Fruit fly (Drosophila melanogaster): ENCODE data around the gene Tsp74F.

DNA sequence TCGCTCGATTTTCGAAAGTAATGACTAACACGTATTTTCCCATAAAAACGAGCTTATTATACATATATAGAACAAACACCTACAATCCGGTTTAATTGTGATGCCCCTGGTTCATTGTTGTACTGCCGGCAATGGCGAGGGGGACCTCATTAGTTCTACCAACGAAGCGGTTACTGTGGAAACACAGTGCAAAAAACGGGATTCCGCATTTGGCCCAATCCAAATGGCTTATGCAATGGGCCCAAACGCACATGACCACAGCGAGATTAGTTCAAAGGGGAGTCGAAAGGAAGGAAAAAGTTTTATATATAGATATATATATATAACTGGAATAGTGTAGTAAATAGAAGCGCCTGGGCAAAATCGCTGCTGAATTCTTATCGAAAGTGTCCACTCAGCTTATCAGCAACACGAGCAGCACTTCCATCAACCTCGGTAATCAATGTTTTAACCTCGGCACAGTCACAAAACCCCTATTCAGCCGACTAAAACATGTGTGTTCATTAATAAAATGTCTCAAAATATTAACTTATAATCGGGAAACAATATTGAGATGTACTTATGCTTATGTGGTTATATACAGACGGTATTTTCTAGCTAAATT is 8.3 kb upstream of the Tsp74F start:
- TF ChIP-seq Ets98B (GFP tag; IDR thresholded peaks at IDR 0.05) (no peak), Pif1B (GFP tag; optimal IDR thresholded peaks at IDR 0.05) (no peak), EcR (GFP tag; optimal IDR thresholded peaks at IDR 0.05) (no peak), CG10348 (GFP tag; IDR thresholded peaks at IDR 0.05) (no peak), Pif1A (GFP tag; optimal IDR thresholded peaks at IDR 0.05) (no peak), CG15710 (tag; optimal IDR thresholded peaks at IDR 0.05) (no peak), CG14655 (GFP tag; optimal IDR thresholded peaks at IDR 0.05) (no peak), CG9948 (tag; optimal IDR thresholded peaks at IDR 0.05) (no peak), Snoo (tag; optimal IDR thresholded peaks at IDR 0.05) (no peak)

Measured in whole organism, pupa.